Worm (Caenorhabditis elegans) whole organism, L1 larva: ENCODE data around the gene C50H2.13.

Experiments used
- C16A3.4 ChIP-seq: fragments of 150-350 bp; optimal IDR thresholded peaks from 2 replicates; lab custom pipeline; 2014; ENCODE audit warnings: missing biosample characterization, missing genetic modification characterization
- C34B4.2 ChIP-seq: sonication (generic microtip); optimal IDR thresholded peaks from 2 replicates; lab custom pipeline; 2017; ENCODE audit warnings: mild to moderate bottlenecking, missing genetic modification characterization, missing compliant biosample characterization
- alr-1 ChIP-seq: fragments of 200-800 bp; sonication (Bioruptor generic); optimal IDR thresholded peaks from 2 replicates; lab custom pipeline; 2018; ENCODE audit warnings: borderline replicate concordance, mild to moderate bottlenecking, missing genetic modification characterization, missing compliant biosample characterization
- blmp-1 ChIP-seq: fragments of 150-350 bp; optimal IDR thresholded peaks from 2 replicates; lab custom pipeline; 2014; ENCODE audit warnings: missing biosample characterization, missing genetic modification characterization
- ceh-8 ChIP-seq: fragments of 200-800 bp; sonication (Bioruptor generic); optimal IDR thresholded peaks from 2 replicates; lab custom pipeline; 2018; ENCODE audit warnings: mild to moderate bottlenecking, missing genetic modification characterization, moderate library complexity, missing compliant biosample characterization
- ceh-82 ChIP-seq, 3 experiments: fragments of 150-350 bp in 1 of 3; sonication (generic microtip) in 2 of 3; optimal IDR thresholded peaks; 2 replicates each; lab custom pipeline; 2014 to 2017; ENCODE audit warnings: missing biosample characterization in 3 of 3, missing genetic modification characterization in 3 of 3
- ceh-90 ChIP-seq: sonication (generic microtip); optimal IDR thresholded peaks from 2 replicates; lab custom pipeline; 2016; ENCODE audit warnings: missing genetic modification characterization, missing compliant biosample characterization
- dpl-1 ChIP-seq, 3 experiments: fragments of 150-350 bp in 2 of 3; sonication (generic microtip) in 1 of 3; optimal IDR thresholded peaks; 2 replicates each; lab custom pipeline; 2014 to 2017; ENCODE audit warnings: missing biosample characterization in 3 of 3, missing genetic modification characterization in 3 of 3, missing genetic modification reagents in 3 of 3
- dsc-1 ChIP-seq: sonication (generic microtip); optimal IDR thresholded peaks from 2 replicates; lab custom pipeline; 2016; ENCODE audit warnings: mild to moderate bottlenecking, missing genetic modification characterization, missing compliant biosample characterization
- efl-1 ChIP-seq, 4 experiments: fragments of 150-350 bp; optimal IDR thresholded peaks in 3 of 4; peaks in 1 of 4; 1 replicate in 1 of 4; 2 replicates in 3 of 4; lab custom pipeline; 2014; ENCODE audit warnings: missing biosample characterization in 2 of 4, missing genetic modification characterization in 2 of 4, missing genetic modification reagents in 2 of 4
- egl-13 ChIP-seq: sonication (generic microtip); optimal IDR thresholded peaks from 2 replicates; lab custom pipeline; 2016; ENCODE audit warnings: missing genotype, missing genetic modification reagents, missing genetic modification characterization, missing compliant biosample characterization
- elt-2 ChIP-seq: sonication (generic microtip); optimal IDR thresholded peaks from 2 replicates; lab custom pipeline; 2016; ENCODE audit warnings: missing genetic modification characterization, mild to moderate bottlenecking, inconsistent platforms, missing compliant biosample characterization, missing genetic modification reagents
- jun-1 ChIP-seq: fragments of 150-350 bp; optimal IDR thresholded peaks from 2 replicates; lab custom pipeline; 2014; ENCODE audit warnings: missing biosample characterization, missing genetic modification reagents, missing genetic modification characterization
- lin-13 ChIP-seq: fragments of 150-350 bp; optimal IDR thresholded peaks from 2 replicates; lab custom pipeline; 2014; ENCODE audit warnings: missing biosample characterization, missing genetic modification reagents, missing genetic modification characterization
- lin-15B ChIP-seq: fragments of 150-350 bp; sonication (generic microtip); optimal IDR thresholded peaks from 3 replicates; lab custom pipeline; 2014; ENCODE audit warnings: missing biosample characterization, missing genetic modification characterization
- lin-35 ChIP-seq, 2 experiments: fragments of 150-350 bp; optimal IDR thresholded peaks; 2 replicates each; lab custom pipeline; 2014; ENCODE audit warnings: missing biosample characterization in 2 of 2, missing genetic modification characterization in 2 of 2, missing genetic modification reagents in 2 of 2
- lsy-2 ChIP-seq, 2 experiments: fragments of 150-350 bp; optimal IDR thresholded peaks; 2 replicates each; lab custom pipeline; 2014; ENCODE audit warnings: missing biosample characterization in 2 of 2, missing genetic modification characterization in 2 of 2
- mdl-1 ChIP-seq, 2 experiments: fragments of 150-350 bp; optimal IDR thresholded peaks; 2 replicates each; lab custom pipeline; 2014 to 2017; ENCODE audit warnings: missing biosample characterization in 2 of 2, missing genetic modification characterization in 2 of 2, inconsistent platforms in 1 of 2
- mep-1 ChIP-seq: fragments of 150-350 bp; optimal IDR thresholded peaks from 2 replicates; lab custom pipeline; 2014; ENCODE audit warnings: missing biosample characterization, missing genetic modification characterization
- nhr-11 ChIP-seq: fragments of 150-350 bp; optimal IDR thresholded peaks from 2 replicates; lab custom pipeline; 2014; ENCODE audit warnings: missing biosample characterization, missing genetic modification characterization
- nhr-12 ChIP-seq: sonication (generic microtip); optimal IDR thresholded peaks from 2 replicates; lab custom pipeline; 2017; ENCODE audit warnings: missing biosample characterization, missing genetic modification characterization
- nhr-19 ChIP-seq: fragments of 200-800 bp; sonication (Bioruptor generic); conservative IDR thresholded peaks from 2 replicates; pipeline ENCODE4 v1.3.6; 2022; ENCODE audit warnings: missing genetic modification characterization, missing compliant biosample characterization
- nhr-20 ChIP-seq: sonication (generic microtip); optimal IDR thresholded peaks from 2 replicates; lab custom pipeline; 2016; ENCODE audit warnings: mild to moderate bottlenecking, missing genetic modification characterization, missing compliant biosample characterization
- nhr-237 ChIP-seq: fragments of 150-350 bp; optimal IDR thresholded peaks from 2 replicates; lab custom pipeline; 2014; ENCODE audit warnings: missing biosample characterization, missing genetic modification characterization
- nhr-71 ChIP-seq: sonication (generic microtip); optimal IDR thresholded peaks from 2 replicates; lab custom pipeline; 2016; ENCODE audit warnings: mild to moderate bottlenecking, missing genetic modification characterization, moderate library complexity, missing compliant biosample characterization
- nhr-76 ChIP-seq: sonication (generic microtip); optimal IDR thresholded peaks from 2 replicates; lab custom pipeline; 2017; ENCODE audit warnings: missing biosample characterization, missing genetic modification characterization
- nhr-85 ChIP-seq: sonication (generic microtip); peaks from one replicate; lab custom pipeline; 2016; ENCODE audit warnings: missing genetic modification characterization, inconsistent platforms, missing compliant biosample characterization
- nhr-90 ChIP-seq: sonication (generic microtip); optimal IDR thresholded peaks from 2 replicates; lab custom pipeline; 2016; ENCODE audit warnings: mild to moderate bottlenecking, missing genetic modification characterization, missing compliant biosample characterization; ENCODE audit not compliant: poor library complexity
- pqm-1 ChIP-seq: sonication (generic microtip); optimal IDR thresholded peaks from 3 replicates; lab custom pipeline; 2017; ENCODE audit warnings: missing biosample characterization, missing genetic modification characterization
- rnt-1 ChIP-seq: sonication (generic microtip); optimal IDR thresholded peaks from 2 replicates; lab custom pipeline; 2016; ENCODE audit warnings: mild to moderate bottlenecking, missing genetic modification characterization, moderate library complexity, missing compliant biosample characterization
- snpc-4 ChIP-seq: fragments of 150-350 bp; optimal IDR thresholded peaks from 2 replicates; lab custom pipeline; 2014; ENCODE audit warnings: missing biosample characterization, missing genetic modification characterization
- sup-37 ChIP-seq: fragments of 200-800 bp; sonication (Bioruptor generic); optimal IDR thresholded peaks from 2 replicates; lab custom pipeline; 2018; ENCODE audit warnings: mild to moderate bottlenecking, missing genetic modification characterization, missing compliant biosample characterization
- swsn-7 ChIP-seq: sonication (generic microtip); optimal IDR thresholded peaks from 2 replicates; lab custom pipeline; 2016; ENCODE audit warnings: missing genetic modification characterization, missing compliant biosample characterization
- unc-130 ChIP-seq: fragments of 150-350 bp; optimal IDR thresholded peaks from 2 replicates; lab custom pipeline; 2017; ENCODE audit warnings: missing biosample characterization, missing genetic modification characterization, inconsistent platforms
- unc-30 ChIP-seq: sonication (generic microtip); optimal IDR thresholded peaks from 2 replicates; lab custom pipeline; 2017; ENCODE audit warnings: missing biosample characterization, missing genetic modification characterization
- unc-98 ChIP-seq: fragments of 200-800 bp; sonication (Bioruptor generic); IDR thresholded peaks from 2 replicates; pipeline ENCODE4 v1.3.6; 2022; ENCODE audit warnings: missing genetic modification characterization, missing compliant biosample characterization
- vab-15 ChIP-seq: sonication (generic microtip); optimal IDR thresholded peaks from 2 replicates; lab custom pipeline; 2017; ENCODE audit warnings: missing genotype, mild to moderate bottlenecking, missing genetic modification characterization, missing compliant biosample characterization
- xbp-1 ChIP-seq: sonication (generic microtip); optimal IDR thresholded peaks from 2 replicates; lab custom pipeline; 2016; ENCODE audit warnings: missing genetic modification characterization, missing compliant biosample characterization
- zag-1 ChIP-seq: fragments of 150-350 bp; optimal IDR thresholded peaks from 2 replicates; lab custom pipeline; 2014; ENCODE audit warnings: missing biosample characterization, missing genetic modification characterization
- zip-4 ChIP-seq: fragments of 200-800 bp; sonication (Bioruptor generic); optimal IDR thresholded peaks from 2 replicates; lab custom pipeline; 2018; ENCODE audit warnings: mild to moderate bottlenecking, missing genetic modification characterization, moderate library complexity, missing compliant biosample characterization

C50H2.13 gene

ce11 chrV:9924389-9924788, 2.0 kb upstream of the C50H2.13 start:
- TF ChIP-seq elt-2 (tag; lab: Kevin White, UChicago) (peak; percentile 52), pqm-1 (tag; lab: Kevin White, UChicago) (peak; percentile 1), blmp-1 (tag; lab: Kevin White, UChicago) (no peak), nhr-237 (tag; lab: Kevin White, UChicago) (no peak)

- TF ChIP-seq unc-30 (tag; lab: Kevin White, UChicago): no peak
- peak; percentile 2 for TF ChIP-seq nhr-71 (tag; lab: Kevin White, UChicago)
- TF ChIP-seq zip-4: no peak
- no peak for TF ChIP-seq efl-1 (optimal IDR thresholded peaks at IDR 0.05; lab: Kevin White, UChicago)
- peak in 1 of 2 experiments; percentile 27 for TF ChIP-seq efl-1 (GFP tag; optimal IDR thresholded peaks at IDR 0.05 in 1 of 2; lab: Kevin White, UChicago)
- peak; percentile 39 for TF ChIP-seq pqm-1 (tag; lab: Kevin White, UChicago)
- TF ChIP-seq swsn-7 (tag; lab: Kevin White, UChicago): no peak
- TF ChIP-seq elt-2 (tag; lab: Kevin White, UChicago): peak; percentile 96
- peak; percentile 43 for TF ChIP-seq jun-1 (tag; lab: Kevin White, UChicago)
- no peak for TF ChIP-seq alr-1 (tag; lab: Kevin White, UChicago)
- TF ChIP-seq nhr-90 (tag; lab: Kevin White, UChicago): peak; percentile 19
- TF ChIP-seq, all 84 proteins: peak for 6
These were observed 693 bp upstream of the C50H2.13 start for ce11 chrV:9925647-9926046.

- no peak for TF ChIP-seq C34B4.2 (tag; lab: Kevin White, UChicago)
- TF ChIP-seq sup-37 (GFP tag; lab: Kevin White, UChicago): no peak
- no peak for TF ChIP-seq efl-1 (optimal IDR thresholded peaks at IDR 0.05; lab: Kevin White, UChicago)
- peak in 1 of 2 experiments; percentile 34 for TF ChIP-seq efl-1 (GFP tag; optimal IDR thresholded peaks at IDR 0.05 in 1 of 2; lab: Kevin White, UChicago)
- TF ChIP-seq rnt-1 (tag; lab: Kevin White, UChicago): no peak
These were observed 1.0 kb downstream of the C50H2.13 start for ce11 chrV:9927381-9927780.

ce11 chrV:9927954-9928353, 1.6 kb downstream of the C50H2.13 start:
- TF ChIP-seq unc-98 (GFP tag; lab: Robert Waterston, UW) (no peak), lin-35 (GFP tag; optimal IDR thresholded peaks at IDR 0.05; lab: Kevin White, UChicago) (peak in 1 of 2 experiments; percentile 28), ceh-8 (GFP tag; lab: Kevin White, UChicago) (no peak), nhr-76 (tag; lab: Kevin White, UChicago) (no peak), lin-13 (GFP tag; lab: Kevin White, UChicago) (no peak), elt-2 (tag; lab: Kevin White, UChicago) (peak; percentile 73), nhr-19 (GFP tag; lab: Robert Waterston, UW) (no peak)

- TF ChIP-seq efl-1 (optimal IDR thresholded peaks at IDR 0.05; lab: Kevin White, UChicago) (peak; percentile 60 to 85), efl-1 (GFP tag; optimal IDR thresholded peaks at IDR 0.05 in 1 of 2; lab: Kevin White, UChicago) (peak; percentile 78 to 98), xbp-1 (peak; percentile 26), egl-13 (tag; lab: Kevin White, UChicago) (no peak), lsy-2 (tag; optimal IDR thresholded peaks at IDR 0.05; lab: Kevin White, UChicago) (peak in 1 of 2 experiments; percentile 69), C16A3.4 (tag; lab: Kevin White, UChicago) (peak; percentile 53), lin-15B (peak; percentile 39), lin-35 (GFP tag; optimal IDR thresholded peaks at IDR 0.05; lab: Kevin White, UChicago) (peak; percentile 69 to 92), snpc-4 (tag; lab: Kevin White, UChicago) (no peak), blmp-1 (tag; lab: Kevin White, UChicago) (peak; percentile 1), vab-15 (tag; lab: Kevin White, UChicago) (no peak), swsn-7 (tag; lab: Kevin White, UChicago) (peak; percentile 20), zag-1 (tag; lab: Kevin White, UChicago) (no peak), nhr-71 (tag; lab: Kevin White, UChicago) (peak; percentile 50), nhr-11 (tag; lab: Kevin White, UChicago) (no peak), ceh-82 (tag; optimal IDR thresholded peaks at IDR 0.05; lab: Kevin White, UChicago) (peak in 1 of 3 experiments; percentile 9), unc-30 (tag; lab: Kevin White, UChicago) (no peak), nhr-12 (tag; lab: Kevin White, UChicago) (no peak), dpl-1 (GFP tag; optimal IDR thresholded peaks at IDR 0.05; lab: Kevin White, UChicago) (peak; percentile 72 to 87 (median 82)), nhr-20 (tag; lab: Kevin White, UChicago) (peak; percentile 31), nhr-90 (tag; lab: Kevin White, UChicago) (peak; percentile 7), mep-1 (no peak), ceh-90 (tag; lab: Kevin White, UChicago) (no peak), mdl-1 (tag; optimal IDR thresholded peaks at IDR 0.05; lab: Kevin White, UChicago) (peak in 1 of 2 experiments; percentile 16), nhr-85 (tag; lab: Kevin White, UChicago) (no peak), nhr-76 (tag; lab: Kevin White, UChicago) (no peak), dsc-1 (tag; lab: Kevin White, UChicago) (peak; percentile 11), rnt-1 (tag; lab: Kevin White, UChicago) (peak; percentile 69), unc-130 (peak; percentile 9)
These were observed 4.3 kb downstream of the C50H2.13 start, which contains the start of the genes rmh-2 and suds-3 for ce11 chrV:9930612-9931065. Gene rmh-2 (minus strand): TSS chrV:9930775. Gene suds-3 (plus strand): TSS chrV:9931015.
